Fruit fly (Drosophila melanogaster): ENCODE results near the gene CG32683.

The CG32683 gene

dm6 chrX:10460506-10461114 is 5.9 kb upstream of the CG32683 start, which contains the start of gene Neb-cGP (continued):
- no peak for TF ChIP-seq Eip74EF (GFP tag; optimal IDR thresholded peaks at IDR 0.05)
- peak; percentile 96 for TF ChIP-seq unc-4 (GFP tag; IDR thresholded peaks at IDR 0.05; ENCODE audit: partially characterized antibody)
- no peak for TF ChIP-seq luna (GFP tag; optimal IDR thresholded peaks at IDR 0.05)
- peak; percentile 45 for TF ChIP-seq CG7928 (GFP tag; optimal IDR thresholded peaks at IDR 0.05)
- TF ChIP-seq ranshi (GFP tag; IDR thresholded peaks at IDR 0.05), result peak; percentile 44; the same call in 1 of the 2 replicates
- no peak for TF ChIP-seq kni (GFP tag; optimal IDR thresholded peaks at IDR 0.05)
- no peak for TF ChIP-seq CG8089 (GFP tag; optimal IDR thresholded peaks at IDR 0.05)
- no peak for TF ChIP-seq CG3995 (GFP tag; optimal IDR thresholded peaks at IDR 0.05)
- peak; percentile 34; the same call in 1 of the 2 replicates for TF ChIP-seq E2f1 (GFP tag; IDR thresholded peaks at IDR 0.05)
- peak; percentile 41 for TF ChIP-seq ems (GFP tag; optimal IDR thresholded peaks at IDR 0.05)
- peak; percentile 85 for TF ChIP-seq knrl (GFP tag; IDR thresholded peaks at IDR 0.05; ENCODE audit: partially characterized antibody)
- peak; percentile 13 for TF ChIP-seq CG4328 (GFP tag; optimal IDR thresholded peaks at IDR 0.05)
- peak; percentile 82 for TF ChIP-seq zen2 (GFP tag; IDR thresholded peaks at IDR 0.05; ENCODE audit: partially characterized antibody)
- peak; percentile 32 for TF ChIP-seq eyg (GFP tag; optimal IDR thresholded peaks at IDR 0.05)
- TF ChIP-seq chinmo (GFP tag; IDR thresholded peaks at IDR 0.05; ENCODE audit: partially characterized antibody), result peak; percentile 91; the same call in 2 of the 4 replicates
- TF ChIP-seq phol (tag; optimal IDR thresholded peaks at IDR 0.05), result peak; percentile 56
- TF ChIP-seq CG12219 (GFP tag; optimal IDR thresholded peaks at IDR 0.05), result no peak
- peak; percentile 31; the same call in 1 of the 3 replicates for TF ChIP-seq Aef1 (GFP tag; IDR thresholded peaks at IDR 0.05)
- TF ChIP-seq HmgZ (tag; optimal IDR thresholded peaks at IDR 0.05), result peak; percentile 88
- peak; percentile 84 for TF ChIP-seq CG2120 (GFP tag; optimal IDR thresholded peaks at IDR 0.05)
- TF ChIP-seq Mrtf (GFP tag; IDR thresholded peaks at IDR 0.05), result no peak
- TF ChIP-seq Chrac-16 (GFP tag; optimal IDR thresholded peaks at IDR 0.05), result peak; percentile 61
- no peak for TF ChIP-seq CG15011 (GFP tag; optimal IDR thresholded peaks at IDR 0.05)
- TF ChIP-seq yki (optimal IDR thresholded peaks at IDR 0.05), result no peak
- no peak for TF ChIP-seq kah (GFP tag; optimal IDR thresholded peaks at IDR 0.05)
- TF ChIP-seq CG12659 (GFP tag; optimal IDR thresholded peaks at IDR 0.05), result peak; percentile 81
- peak; percentile 54 for TF ChIP-seq CG10209 (GFP tag; optimal IDR thresholded peaks at IDR 0.05)
- peak; percentile 56 for TF ChIP-seq Myb (GFP tag; optimal IDR thresholded peaks at IDR 0.05)
- TF ChIP-seq zen (tag; optimal IDR thresholded peaks at IDR 0.05), result peak; percentile 49
- no peak for TF ChIP-seq Nf-YA (GFP tag; IDR thresholded peaks at IDR 0.05)
- peak; percentile 93 for TF ChIP-seq hbn (GFP tag; IDR thresholded peaks at IDR 0.05; ENCODE audit: partially characterized antibody)
- TF ChIP-seq grn (GFP tag; optimal IDR thresholded peaks at IDR 0.05), result no peak
- TF ChIP-seq sc (optimal IDR thresholded peaks at IDR 0.05), result no peak
- no peak for TF ChIP-seq sc (GFP tag; optimal IDR thresholded peaks at IDR 0.05)
- TF ChIP-seq az2 (GFP tag; optimal IDR thresholded peaks at IDR 0.05), result peak; percentile 27
- peak; percentile 47 for TF ChIP-seq CHES-1-like (GFP tag; optimal IDR thresholded peaks at IDR 0.05)
- 0 out of 3 replicates have a peak, but pooled peaks have one; percentile 16 for TF ChIP-seq CG6175 (GFP tag; IDR thresholded peaks at IDR 0.05)
- no peak for TF ChIP-seq CG11093 (GFP tag; IDR thresholded peaks at IDR 0.05)
- no peak for TF ChIP-seq CG12236 (GFP tag; optimal IDR thresholded peaks at IDR 0.05)
- peak; percentile 64 for TF ChIP-seq CG12391 (tag; optimal IDR thresholded peaks at IDR 0.05)
- TF ChIP-seq gfzf (GFP tag; optimal IDR thresholded peaks at IDR 0.05), result peak; percentile 36
- no peak for TF ChIP-seq CG4707 (GFP tag; optimal IDR thresholded peaks at IDR 0.05)
- peak; percentile 25; the same call in 1 of the 2 replicates for TF ChIP-seq Ada2b (GFP tag; IDR thresholded peaks at IDR 0.05)
- TF ChIP-seq CG31388 (GFP tag; optimal IDR thresholded peaks at IDR 0.05), result no peak
- TF ChIP-seq eve (GFP tag; optimal IDR thresholded peaks at IDR 0.05), result no peak
- no peak for TF ChIP-seq CG43689 (GFP tag; IDR thresholded peaks at IDR 0.05)
- peak; percentile 55 for TF ChIP-seq CG4424 (GFP tag; optimal IDR thresholded peaks at IDR 0.05)
- TF ChIP-seq CG2875 (GFP tag; optimal IDR thresholded peaks at IDR 0.05), result peak; percentile 19
- TF ChIP-seq CG17912 (GFP tag; optimal IDR thresholded peaks at IDR 0.05), result peak; percentile 47
- TF ChIP-seq CG4360 (GFP tag; IDR thresholded peaks at IDR 0.05), result no peak

Data from whole organism, embryonic.